Worm (Caenorhabditis elegans) whole organism, late embryonic: ENCODE results near the gene C50D2.7.

Source experiments
- C08G9.2 ChIP-seq: sonication (generic microtip); optimal IDR thresholded peaks from 2 replicates; lab custom pipeline; 2016; ENCODE audit warnings: mild to moderate bottlenecking, missing genetic modification characterization, moderate library complexity, missing compliant biosample characterization
- F13H6.1 ChIP-seq: sonication (generic microtip); optimal IDR thresholded peaks from 2 replicates; lab custom pipeline; 2016; ENCODE audit warnings: missing genetic modification characterization, missing compliant biosample characterization
- K09A11.1 ChIP-seq: sonication (generic microtip); optimal IDR thresholded peaks from 2 replicates; lab custom pipeline; 2017; ENCODE audit warnings: antibody characterized with exemption, mild to moderate bottlenecking, missing genetic modification characterization, missing compliant biosample characterization; ENCODE audit not compliant: insufficient read depth
- Y22D7AL.16 ChIP-seq: sonication (generic microtip); optimal IDR thresholded peaks from 2 replicates; lab custom pipeline; 2016; ENCODE audit warnings: missing genetic modification characterization, missing compliant biosample characterization
- ahr-1 ChIP-seq: sonication (generic microtip); optimal IDR thresholded peaks from 2 replicates; lab custom pipeline; 2016; ENCODE audit warnings: missing genetic modification characterization, missing compliant biosample characterization
- ama-1 ChIP-seq: fragments of 150-350 bp; optimal IDR thresholded peaks from 2 replicates; lab custom pipeline; 2014
- ceh-14 ChIP-seq: sonication (generic microtip); optimal IDR thresholded peaks from 2 replicates; lab custom pipeline; 2016; ENCODE audit warnings: missing genotype, missing genetic modification characterization, missing compliant biosample characterization
- ceh-19 ChIP-seq: fragments of 200-800 bp; sonication (Bioruptor generic); optimal IDR thresholded peaks from 2 replicates; lab custom pipeline; 2018; ENCODE audit warnings: mild to moderate bottlenecking, missing genetic modification characterization, missing compliant biosample characterization
- ceh-22 ChIP-seq: sonication (generic microtip); optimal IDR thresholded peaks from 2 replicates; lab custom pipeline; 2017; ENCODE audit warnings: missing biosample characterization, missing genetic modification characterization
- ceh-24 ChIP-seq: sonication (generic microtip); optimal IDR thresholded peaks from 2 replicates; lab custom pipeline; 2016; ENCODE audit warnings: mild to moderate bottlenecking, missing genetic modification characterization, missing compliant biosample characterization
- ceh-30 ChIP-seq: fragments of 150-350 bp; optimal IDR thresholded peaks from 2 replicates; lab custom pipeline; 2014; ENCODE audit warnings: missing biosample characterization, missing genetic modification characterization
- ceh-34 ChIP-seq: sonication (generic microtip); optimal IDR thresholded peaks from 2 replicates; lab custom pipeline; 2016; ENCODE audit warnings: mild to moderate bottlenecking, missing genetic modification characterization, missing compliant biosample characterization
- che-1 ChIP-seq: sonication (generic microtip); optimal IDR thresholded peaks from 2 replicates; lab custom pipeline; 2016; ENCODE audit warnings: mild to moderate bottlenecking, missing genetic modification characterization, missing compliant biosample characterization
- dmd-4 ChIP-seq: sonication (generic microtip); optimal IDR thresholded peaks from 2 replicates; lab custom pipeline; 2016; ENCODE audit warnings: borderline replicate concordance, missing genetic modification characterization, missing compliant biosample characterization
- eyg-1 ChIP-seq: sonication (generic microtip); optimal IDR thresholded peaks from 2 replicates; lab custom pipeline; 2016; ENCODE audit warnings: missing genotype, missing genetic modification characterization, missing compliant biosample characterization
- fax-1 ChIP-seq: sonication (generic microtip); optimal IDR thresholded peaks from 2 replicates; lab custom pipeline; 2016; ENCODE audit warnings: missing genotype, missing genetic modification characterization, missing compliant biosample characterization
- fkh-10 ChIP-seq: fragments of 150-350 bp; optimal IDR thresholded peaks from 2 replicates; lab custom pipeline; 2014; ENCODE audit warnings: missing biosample characterization, missing genetic modification reagents, missing genetic modification characterization
- fkh-6 ChIP-seq: sonication (generic microtip); optimal IDR thresholded peaks from 2 replicates; lab custom pipeline; 2016; ENCODE audit warnings: missing genetic modification characterization, missing compliant biosample characterization
- hlh-13 ChIP-seq: fragments of 200-800 bp; sonication (Bioruptor generic); optimal IDR thresholded peaks from 2 replicates; lab custom pipeline; 2018; ENCODE audit warnings: mild to moderate bottlenecking, missing genetic modification characterization, missing compliant biosample characterization
- hlh-8 ChIP-seq: sonication (generic microtip); optimal IDR thresholded peaks from 2 replicates; lab custom pipeline; 2016; ENCODE audit warnings: missing genotype, missing genetic modification characterization, missing compliant biosample characterization
- madf-2 ChIP-seq: sonication (generic microtip); optimal IDR thresholded peaks from 2 replicates; lab custom pipeline; 2017; ENCODE audit warnings: missing genetic modification characterization, missing compliant biosample characterization
- nfya-1 ChIP-seq: sonication (generic microtip); optimal IDR thresholded peaks from 2 replicates; lab custom pipeline; 2017; ENCODE audit warnings: missing genetic modification characterization, mild to moderate bottlenecking, missing compliant biosample characterization, antibody characterized with exemption, moderate library complexity
- odd-2 ChIP-seq: sonication (generic microtip); optimal IDR thresholded peaks from 2 replicates; lab custom pipeline; 2017; ENCODE audit warnings: antibody characterized with exemption, mild to moderate bottlenecking, missing genetic modification characterization, missing compliant biosample characterization
- pag-3 ChIP-seq: sonication (generic microtip); optimal IDR thresholded peaks from 2 replicates; lab custom pipeline; 2016; ENCODE audit warnings: missing compliant biosample characterization, missing genetic modification characterization, borderline replicate concordance
- pat-9 ChIP-seq: fragments of 200-800 bp; sonication (Bioruptor generic); optimal IDR thresholded peaks from 2 replicates; lab custom pipeline; 2018; ENCODE audit warnings: mild to moderate bottlenecking, missing genetic modification characterization, moderate library complexity, missing compliant biosample characterization
- pax-1 ChIP-seq: fragments of 150-350 bp; optimal IDR thresholded peaks from 2 replicates; lab custom pipeline; 2014; ENCODE audit warnings: missing biosample characterization, missing genetic modification characterization
- pha-2 ChIP-seq: sonication (generic microtip); optimal IDR thresholded peaks from 2 replicates; lab custom pipeline; 2017; ENCODE audit warnings: mild to moderate bottlenecking, missing genetic modification characterization, missing compliant biosample characterization
- pha-4 ChIP-seq: fragments of 150-350 bp; optimal IDR thresholded peaks from 2 replicates; lab custom pipeline; 2018; ENCODE audit warnings: missing biosample characterization, missing genetic modification reagents, missing genetic modification characterization
- pqm-1 ChIP-seq: sonication (generic microtip); optimal IDR thresholded peaks from 2 replicates; lab custom pipeline; 2016; ENCODE audit warnings: missing genetic modification characterization, missing compliant biosample characterization
- pros-1 ChIP-seq: fragments of 150-350 bp; optimal IDR thresholded peaks from 2 replicates; lab custom pipeline; 2014; ENCODE audit warnings: missing biosample characterization, missing genetic modification reagents, missing genetic modification characterization
- ref-2 ChIP-seq: sonication (generic microtip); optimal IDR thresholded peaks from 2 replicates; lab custom pipeline; 2016; ENCODE audit warnings: missing genetic modification characterization, missing compliant biosample characterization
- rnt-1 ChIP-seq: sonication (generic microtip); optimal IDR thresholded peaks from 2 replicates; lab custom pipeline; 2016; ENCODE audit warnings: missing genetic modification characterization, missing compliant biosample characterization
- sdc-2 ChIP-seq: sonication (generic microtip); optimal IDR thresholded peaks from 2 replicates; lab custom pipeline; 2016; ENCODE audit warnings: missing genotype, missing genetic modification characterization, missing compliant biosample characterization
- syd-9 ChIP-seq: sonication (generic microtip); optimal IDR thresholded peaks from 2 replicates; lab custom pipeline; 2016; ENCODE audit warnings: mild to moderate bottlenecking, missing genetic modification characterization, moderate library complexity, missing compliant biosample characterization
- tbx-2 ChIP-seq: sonication (generic microtip); optimal IDR thresholded peaks from 2 replicates; lab custom pipeline; 2016; ENCODE audit warnings: missing genetic modification characterization, missing compliant biosample characterization
- tbx-7 ChIP-seq: sonication (generic microtip); optimal IDR thresholded peaks from 2 replicates; lab custom pipeline; 2016; ENCODE audit warnings: missing genotype, missing genetic modification characterization, missing compliant biosample characterization
- ttx-3 ChIP-seq: sonication (generic microtip); optimal IDR thresholded peaks from 2 replicates; lab custom pipeline; 2016; ENCODE audit warnings: missing genetic modification reagents, missing genetic modification characterization, missing compliant biosample characterization
- unc-3 ChIP-seq, 2 experiments: fragments of 200-800 bp in 1 of 2; sonication (Bioruptor generic) in 1 of 2; sonication (generic microtip) in 1 of 2; conservative IDR thresholded peaks in 1 of 2; optimal IDR thresholded peaks in 1 of 2; 2 replicates each; pipeline versions ENCODE4 v1.3.6 to Lab custom; 2016 to 2022; ENCODE audit warnings: missing compliant biosample characterization in 2 of 2, missing genetic modification characterization in 2 of 2, missing genetic modification reagents in 1 of 2
- unc-42 ChIP-seq: sonication (generic microtip); optimal IDR thresholded peaks from 2 replicates; lab custom pipeline; 2016; ENCODE audit warnings: missing genotype, missing genetic modification characterization, missing compliant biosample characterization
- unc-55 ChIP-seq: sonication (generic microtip); optimal IDR thresholded peaks from 2 replicates; lab custom pipeline; 2017; ENCODE audit warnings: missing biosample characterization, missing genetic modification reagents, missing genetic modification characterization
- unc-86 ChIP-seq: sonication (generic microtip); optimal IDR thresholded peaks from 2 replicates; lab custom pipeline; 2016; ENCODE audit warnings: missing genetic modification characterization, missing compliant biosample characterization
- zip-5 ChIP-seq: sonication (generic microtip); optimal IDR thresholded peaks from 2 replicates; lab custom pipeline; 2016; ENCODE audit warnings: missing genetic modification characterization, missing compliant biosample characterization
- ztf-16 ChIP-seq: sonication (generic microtip); optimal IDR thresholded peaks from 2 replicates; lab custom pipeline; 2017; ENCODE audit warnings: missing genetic modification characterization, missing compliant biosample characterization

C50D2.7 gene

ce11 chrII:91419-91818, 3.7 kb downstream of the C50D2.7 start, which contains the start of gene mcat-1:
mcat-1 (minus strand) TSS chrII:91519.
- TF ChIP-seq odd-2 (no peak), ceh-34 (tag; lab: Kevin White, UChicago) (no peak), ceh-14 (tag; lab: Kevin White, UChicago) (no peak), pros-1 (no peak), dmd-4 (tag; lab: Kevin White, UChicago) (no peak), hlh-13 (GFP tag; lab: Kevin White, UChicago) (no peak), pha-2 (tag; lab: Kevin White, UChicago) (no peak), ttx-3 (tag; lab: Kevin White, UChicago) (no peak), tbx-2 (tag; lab: Kevin White, UChicago) (no peak), ztf-16 (tag; lab: Kevin White, UChicago) (no peak), hlh-8 (tag; lab: Kevin White, UChicago) (no peak), che-1 (no peak), Y22D7AL.16 (tag; lab: Kevin White, UChicago) (no peak), unc-42 (tag; lab: Kevin White, UChicago) (no peak), pha-4 (tag; lab: Kevin White, UChicago) (no peak), unc-86 (tag; lab: Kevin White, UChicago) (no peak), syd-9 (no peak), eyg-1 (tag; lab: Kevin White, UChicago) (no peak), K09A11.1 (no peak)

- TF ChIP-seq fkh-6 (tag; lab: Kevin White, UChicago) (no peak), fkh-10 (GFP tag; lab: Kevin White, UChicago) (no peak), ceh-24 (no peak), tbx-7 (tag; lab: Kevin White, UChicago) (no peak), madf-2 (no peak), syd-9 (no peak), pax-1 (tag; lab: Kevin White, UChicago) (no peak), K09A11.1 (no peak)
These were observed 7.1 kb downstream of the C50D2.7 start for ce11 chrII:87937-88336.

ce11 chrII:86794-87193, 8.3 kb downstream of the C50D2.7 start:
- TF ChIP-seq sdc-2 (tag; lab: Kevin White, UChicago) (no peak), ref-2 (no peak), unc-3 (GFP tag; conservative IDR thresholded peaks at IDR 0.05; lab: Robert Waterston, UW) (no peak), unc-3 (tag; optimal IDR thresholded peaks at IDR 0.05; lab: Kevin White, UChicago) (no peak), pag-3 (tag; lab: Kevin White, UChicago) (no peak), tbx-7 (tag; lab: Kevin White, UChicago) (no peak), ceh-22 (no peak), unc-86 (tag; lab: Kevin White, UChicago) (no peak), unc-55 (GFP tag; lab: Kevin White, UChicago) (no peak), fkh-10 (GFP tag; lab: Kevin White, UChicago) (no peak), fax-1 (tag; lab: Kevin White, UChicago) (no peak)

ce11 chrII:84134-84533, 10.9 kb downstream of the C50D2.7 start, which contains the start of gene C50D2.6:
C50D2.6 (plus strand) TSS chrII:84434.
- no peak for TF ChIP-seq odd-2
- no peak for TF ChIP-seq fkh-6 (tag; lab: Kevin White, UChicago)

ce11 chrII:79166-79565, 15.9 kb downstream of the C50D2.7 start, which contains the start of gene C23H3.9:
C23H3.9 (minus strand) TSS chrII:79266.
- TF ChIP-seq ceh-34 (tag; lab: Kevin White, UChicago) (no peak), fkh-6 (tag; lab: Kevin White, UChicago) (no peak), ceh-19 (GFP tag; lab: Kevin White, UChicago) (no peak), ceh-14 (tag; lab: Kevin White, UChicago) (no peak), pqm-1 (tag; lab: Kevin White, UChicago) (no peak), F13H6.1 (no peak), nfya-1 (tag; lab: Kevin White, UChicago) (no peak), fax-1 (tag; lab: Kevin White, UChicago) (no peak), ceh-30 (tag; lab: Kevin White, UChicago) (no peak), zip-5 (tag; lab: Kevin White, UChicago) (no peak), C08G9.2 (no peak), pat-9 (tag; lab: Kevin White, UChicago) (no peak), ama-1 (lab: Kevin White, UChicago) (no peak), rnt-1 (tag; lab: Kevin White, UChicago) (no peak), pag-3 (tag; lab: Kevin White, UChicago) (no peak), ref-2 (no peak), ahr-1 (tag; lab: Kevin White, UChicago) (no peak), ceh-24 (no peak)
